Worm (Caenorhabditis elegans) whole organism, dauer: Measurements from ENCODE around the gene kin-36.
"Not testable (repeated sequence)": the region's sequence is repeated elsewhere in the genome, so short reads cannot be mapped to it uniquely, and the experiment has no call there.

Experiments
- unc-62 ChIP-seq: sonication (generic microtip); optimal IDR thresholded peaks from 2 replicates; lab custom pipeline; 2017; ENCODE audit warnings: missing biosample characterization, missing genetic modification reagents, missing genetic modification characterization

kin-36 gene

ce11 chrIV:4712376-4712775 lies 33.6 kb downstream of the kin-36 start, which contains the start of gene yars-2:
Gene yars-2, minus strand, starts transcription at chrIV:4712624.
- no peak for TF ChIP-seq unc-62 (GFP tag; lab: Kevin White, UChicago)

DNA sequence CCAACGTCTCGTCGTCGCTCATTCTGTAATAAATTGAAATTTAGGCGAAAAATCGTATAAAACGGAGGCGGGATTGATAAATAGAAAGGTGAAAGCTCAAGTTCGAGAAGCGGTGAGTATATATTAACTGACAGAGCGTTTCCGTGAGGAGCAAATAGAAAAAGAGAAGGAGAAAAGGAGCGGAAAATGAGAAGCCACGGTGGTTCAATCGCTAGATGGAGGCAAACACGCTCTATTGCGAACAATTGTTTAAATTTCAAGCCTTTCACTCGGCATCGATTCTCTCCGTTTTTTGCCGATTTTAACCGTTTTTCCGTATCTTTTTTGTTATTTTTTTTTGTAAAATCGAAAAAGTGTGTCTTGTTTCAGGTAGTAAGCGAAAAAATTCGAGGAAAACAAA lies 37.0 kb downstream of the kin-36 start, which contains the start of gene miro-1:
Gene miro-1, minus strand, starts transcription at position 23 of the 400 bp plus-strand sequence.
- TF ChIP-seq unc-62 (GFP tag; lab: Kevin White, UChicago), result not testable (repeated sequence)

- no peak for TF ChIP-seq unc-62 (GFP tag; lab: Kevin White, UChicago)
These were observed 44.9 kb downstream of the kin-36 start for ce11 chrIV:4723687-4724086.

- TF ChIP-seq unc-62 (GFP tag; lab: Kevin White, UChicago), result no peak
These were observed 45.7 kb downstream of the kin-36 start, which contains the start of gene K08F11.1 for ce11 chrIV:4724562-4724961. Gene K08F11.1, plus strand, starts transcription at chrIV:4724862.
